Worm (Caenorhabditis elegans): ENCODE results near the gene sri-45.

ce11 chrII:683467-683866 is 21.9 kb upstream of the sri-45 start, which contains the start of gene T02H6.6:
- TF ChIP-seq efl-1 (GFP tag; optimal IDR thresholded peaks at IDR 0.05), result no peak
- no peak for TF ChIP-seq tbx-9 (tag; optimal IDR thresholded peaks at IDR 0.05; ENCODE audit: borderline replicate concordance)
- TF ChIP-seq hlh-12 (tag; optimal IDR thresholded peaks at IDR 0.05), result no peak
- TF ChIP-seq ama-1 (optimal IDR thresholded peaks at IDR 0.05), result no peak
- TF ChIP-seq ama-1 (GFP tag; optimal IDR thresholded peaks at IDR 0.05), result no peak
- no peak for TF ChIP-seq nhr-80 (tag; optimal IDR thresholded peaks at IDR 0.05)
- no peak for TF ChIP-seq aptf-2 (GFP tag; conservative IDR thresholded peaks at IDR 0.05)
- TF ChIP-seq T07F8.4 (tag; optimal IDR thresholded peaks at IDR 0.05), result no peak
